Fruit fly (Drosophila melanogaster) ovary, adult (tissue): ENCODE data around the gene CG6040.

Experiments used
- CG17801 ChIP-seq: fragments of 200-800 bp; optimal IDR thresholded peaks from 2 replicates; lab custom pipeline; 2019; ENCODE audit warnings: missing biosample characterization, mild to moderate bottlenecking, missing genetic modification characterization, moderate library complexity; ENCODE audit not compliant: partially characterized antibody

The CG6040 gene

dm6 chr3R:19103189-19103588 is 6.4 kb downstream of the CG6040 start:
- TF ChIP-seq CG17801 (GFP tag; lab: Kevin White, UChicago): no peak

DNA sequence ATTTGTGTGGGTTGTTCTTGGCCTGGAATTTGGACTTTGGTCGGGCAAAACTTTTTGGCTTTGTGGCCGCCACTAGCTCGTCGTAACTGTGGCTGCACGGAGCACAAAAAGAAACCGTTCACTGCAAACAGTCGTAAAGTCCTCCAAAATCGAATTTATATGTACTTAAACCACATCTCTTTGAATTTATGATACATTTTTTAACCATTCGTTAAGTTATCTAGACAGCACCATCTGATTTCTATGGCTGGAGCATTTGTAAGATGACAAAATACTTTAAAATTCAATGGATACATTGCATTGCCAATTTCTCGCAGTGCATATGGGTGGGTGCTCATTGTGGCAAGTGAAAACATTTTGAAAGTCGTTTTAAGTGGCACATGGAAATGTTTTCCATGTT is 7.4 kb downstream of the CG6040 start:
- no peak for TF ChIP-seq CG17801 (GFP tag; lab: Kevin White, UChicago)

- TF ChIP-seq CG17801 (GFP tag; lab: Kevin White, UChicago): no peak
Measured at dm6 chr3R:19105821-19106220, 9.1 kb downstream of the CG6040 start.

- TF ChIP-seq CG17801 (GFP tag; lab: Kevin White, UChicago): no peak
Measured at dm6 chr3R:19106452-19106851, 9.7 kb downstream of the CG6040 start.

dm6 chr3R:19107058-19107457 is 10.3 kb downstream of the CG6040 start:
- TF ChIP-seq CG17801 (GFP tag; lab: Kevin White, UChicago): no peak

DNA sequence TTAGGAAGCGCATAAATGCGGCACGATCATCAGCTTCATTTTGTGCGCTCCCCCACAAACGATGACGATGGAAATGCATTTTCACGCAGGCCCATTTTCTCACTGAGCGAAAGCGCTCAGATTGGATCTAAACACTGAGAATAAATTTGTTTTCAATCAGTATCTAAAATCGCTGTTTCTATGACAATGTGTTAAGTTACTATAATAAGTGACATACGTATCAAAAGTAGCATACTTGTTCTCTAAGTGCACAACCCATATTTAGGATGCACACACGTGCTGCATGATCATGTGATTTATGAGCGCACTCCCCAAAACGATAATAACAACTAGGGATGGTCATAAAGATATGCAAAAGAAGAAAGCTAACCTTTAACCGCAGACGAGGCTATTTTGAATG is 11.4 kb downstream of the CG6040 start:
- no peak for TF ChIP-seq CG17801 (GFP tag; lab: Kevin White, UChicago)

- TF ChIP-seq CG17801 (GFP tag; lab: Kevin White, UChicago): no peak
Measured at dm6 chr3R:19111159-19111558, 14.4 kb downstream of the CG6040 start.

DNA sequence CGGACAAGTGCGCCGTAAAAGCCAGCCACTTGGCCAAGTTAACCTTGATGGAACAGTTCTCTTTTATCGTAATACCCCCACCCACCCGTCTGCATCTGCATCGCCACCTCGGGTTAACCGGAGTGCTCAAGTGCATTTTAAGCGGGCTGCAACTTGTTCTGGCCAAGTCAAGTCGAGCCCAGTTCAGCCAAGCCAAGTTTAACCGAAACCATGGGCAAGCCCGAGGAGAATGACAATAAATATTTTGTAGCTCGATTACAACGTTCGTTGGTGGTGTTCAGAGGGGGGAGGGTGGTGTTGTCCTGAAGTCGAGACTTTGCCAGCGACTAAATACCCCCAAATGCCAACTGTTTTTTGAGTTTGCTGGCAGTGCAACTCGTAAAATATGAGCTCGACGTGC is 15.6 kb downstream of the CG6040 start:
- TF ChIP-seq CG17801 (GFP tag; lab: Kevin White, UChicago): no peak

DNA sequence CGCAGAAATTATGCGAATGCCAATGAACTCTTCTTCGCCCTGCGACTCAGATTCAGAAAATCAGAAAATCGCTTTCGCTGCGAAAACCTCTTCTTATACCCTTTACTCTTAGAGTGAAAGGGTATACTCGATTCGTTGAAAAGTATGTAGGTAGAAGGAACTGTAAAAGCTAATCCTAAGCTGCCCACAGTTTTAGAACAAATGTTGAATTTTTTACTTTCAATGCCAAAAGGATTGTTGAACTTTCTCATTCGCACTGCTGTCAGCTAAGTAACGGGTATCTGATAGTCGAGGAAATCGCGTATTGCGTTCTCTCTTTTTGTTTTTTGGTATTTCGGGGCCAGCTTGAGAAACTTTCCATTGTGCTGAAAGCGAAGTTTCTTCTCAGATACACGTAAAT is 17.1 kb downstream of the CG6040 start:
- TF ChIP-seq CG17801 (GFP tag; lab: Kevin White, UChicago): peak; percentile 77

DNA sequence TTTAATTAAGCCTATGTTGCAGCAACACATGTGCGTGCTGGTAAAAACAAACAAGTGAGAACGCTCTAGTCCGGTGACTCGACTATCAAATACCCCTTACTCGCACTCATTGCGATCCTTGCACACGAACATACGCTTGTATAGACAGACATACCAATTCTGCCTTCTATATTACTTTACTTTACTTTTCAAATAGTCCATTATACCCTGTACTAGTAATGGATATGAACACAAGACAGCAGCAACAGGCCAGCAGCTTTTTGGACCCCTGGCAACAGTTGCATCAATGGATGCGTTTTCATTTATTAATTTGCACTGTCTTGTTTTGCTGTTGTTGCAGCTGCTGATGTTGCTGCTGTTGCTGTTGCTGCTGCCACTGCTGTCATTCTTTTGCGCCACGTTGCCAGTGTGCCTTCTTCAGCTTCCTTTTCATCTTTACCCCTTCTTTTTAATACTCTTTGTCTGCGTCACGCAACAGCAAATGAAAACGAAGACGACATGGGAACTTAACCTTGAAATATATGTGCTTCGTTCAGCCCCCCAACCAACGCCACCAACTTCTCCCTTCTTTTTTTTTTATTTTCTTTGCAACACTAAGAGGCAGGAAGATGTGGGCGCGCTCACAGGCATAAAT is 21.9 kb downstream of the CG6040 start:
- no peak for TF ChIP-seq CG17801 (GFP tag; lab: Kevin White, UChicago)

- no peak for TF ChIP-seq CG17801 (GFP tag; lab: Kevin White, UChicago)
Measured at dm6 chr3R:19132146-19132833, 35.5 kb downstream of the CG6040 start, which contains the start of gene Cyp12a5. Gene Cyp12a5, plus strand, starts transcription at chr3R:19132648.

dm6 chr3R:19134957-19135356 is 38.2 kb downstream of the CG6040 start, which contains the start of gene Cyp12a4:
Gene Cyp12a4, plus strand, starts transcription at chr3R:19135158.
- TF ChIP-seq CG17801 (GFP tag; lab: Kevin White, UChicago): no peak

DNA sequence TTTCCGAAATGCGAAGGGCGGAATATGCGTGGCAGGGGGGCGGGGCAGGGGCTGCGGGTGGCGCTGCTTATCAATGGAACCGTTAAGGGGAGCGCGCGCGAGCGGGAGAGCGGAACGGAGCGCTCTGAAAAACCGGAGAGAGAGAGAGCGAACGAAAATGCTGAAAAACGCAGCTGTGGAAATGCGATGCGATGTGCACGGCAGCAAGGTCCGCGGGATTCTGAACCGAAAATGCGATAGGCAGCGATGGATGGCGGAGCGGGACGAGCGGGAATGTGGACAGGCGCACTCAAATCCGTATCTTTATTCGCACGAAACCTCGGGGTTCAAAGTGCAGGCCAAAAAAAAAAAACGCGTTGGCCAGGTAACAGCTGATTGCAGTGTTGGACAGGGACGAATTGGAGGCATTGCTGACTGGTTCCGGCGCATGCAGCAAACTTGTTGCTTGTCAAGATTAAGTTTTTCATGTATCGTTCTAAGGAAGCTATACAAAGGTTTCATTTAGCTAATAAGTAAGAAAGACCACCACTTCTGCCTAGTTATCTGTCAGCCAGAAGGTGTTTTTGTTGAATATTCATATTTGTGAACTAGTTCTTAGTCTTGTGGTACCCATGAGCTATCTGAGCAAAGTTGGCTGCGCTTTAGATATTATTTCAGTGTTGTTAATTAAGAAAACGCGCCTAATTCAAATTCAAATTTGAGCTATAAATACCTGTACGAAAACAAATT is 50.9 kb downstream of the CG6040 start, which contains the start of gene Ppcs:
Gene Ppcs (minus strand): TSS at position 400 of the 729 bp plus-strand sequence.
- peak; percentile 72 for TF ChIP-seq CG17801 (GFP tag; lab: Kevin White, UChicago)

- no peak for TF ChIP-seq CG17801 (GFP tag; lab: Kevin White, UChicago)
Measured at dm6 chr3R:19150856-19151651, 54.3 kb downstream of the CG6040 start.
